Fruit fly (Drosophila melanogaster) whole organism, wandering third instar larva: ENCODE data around the gene CG15480.

ENCODE experiments used
- Abd-B ChIP-seq: fragments of >200 bp; optimal IDR thresholded peaks from 2 replicates; lab custom pipeline; 2017; ENCODE audit warnings: missing biosample characterization, missing genetic modification characterization
- CG32264 ChIP-seq: fragments of 200-800 bp; sonication (Bioruptor generic); optimal IDR thresholded peaks from 2 replicates; lab custom pipeline; 2016; ENCODE audit warnings: missing biosample characterization, missing genetic modification characterization
- CG9705 ChIP-seq: fragments of 200-800 bp; sonication (Bioruptor generic); optimal IDR thresholded peaks from 2 replicates; lab custom pipeline; 2018; ENCODE audit warnings: missing biosample characterization, mild to moderate bottlenecking, missing genetic modification characterization
- CrebA ChIP-seq: fragments of 200-800 bp; sonication (Bioruptor generic); optimal IDR thresholded peaks from 2 replicates; lab custom pipeline; 2016; ENCODE audit warnings: missing biosample characterization, mild to moderate bottlenecking, missing genetic modification characterization, borderline replicate concordance
- Dfd ChIP-seq: fragments of >200 bp; optimal IDR thresholded peaks from 2 replicates; lab custom pipeline; 2017; ENCODE audit warnings: missing biosample characterization, missing genetic modification characterization
- Dif ChIP-seq: fragments of 200-275, 200-300 bp; sonication (Bioruptor generic); optimal IDR thresholded peaks from 2 replicates; lab custom pipeline; 2018; ENCODE audit warnings: missing biosample characterization, missing genetic modification characterization; ENCODE audit not compliant: partially characterized antibody
- GATAd ChIP-seq: sonication (Bioruptor generic); optimal IDR thresholded peaks from 2 replicates; lab custom pipeline; 2016; ENCODE audit warnings: missing biosample characterization, missing genetic modification characterization
- Hr78 ChIP-seq: fragments of >200 bp; optimal IDR thresholded peaks from 2 replicates; lab custom pipeline; 2017; ENCODE audit warnings: missing biosample characterization, missing genetic modification characterization
- Hr83 ChIP-seq: fragments of 200-300 bp; sonication (Bioruptor generic); optimal IDR thresholded peaks from 2 replicates; lab custom pipeline; 2016; ENCODE audit warnings: missing biosample characterization, mild to moderate bottlenecking, missing genetic modification characterization, moderate library complexity; ENCODE audit not compliant: poor library complexity, severe bottlenecking
- Jra ChIP-seq: sonication (Bioruptor generic); optimal IDR thresholded peaks from 2 replicates; lab custom pipeline; 2016; ENCODE audit warnings: missing biosample characterization, missing genetic modification characterization
- Mio ChIP-seq: sonication (Bioruptor generic); optimal IDR thresholded peaks from 2 replicates; lab custom pipeline; 2016; ENCODE audit warnings: missing biosample characterization, missing genetic modification characterization
- Myc ChIP-seq: fragments of >200 bp; optimal IDR thresholded peaks from 2 replicates; lab custom pipeline; 2017
- N ChIP-seq: fragments of >200 bp; optimal IDR thresholded peaks from 2 replicates; lab custom pipeline; 2018; ENCODE audit warnings: missing biosample characterization, missing external identifiers, missing genetic modification characterization
- Rel ChIP-seq, 2 experiments: fragments of 200-800 bp; sonication (Bioruptor generic) in 1 of 2; optimal IDR thresholded peaks; 2 replicates in 1 of 2; 3 replicates in 1 of 2; lab custom pipeline; 2016 to 2019; ENCODE audit warnings: mild to moderate bottlenecking in 2 of 2, missing biosample characterization in 2 of 2, missing genetic modification characterization in 2 of 2, moderate library complexity in 1 of 2
- Sp1 ChIP-seq: fragments of 200-800 bp; sonication (Bioruptor generic); optimal IDR thresholded peaks from 3 replicates; lab custom pipeline; 2019; ENCODE audit warnings: missing biosample characterization, mild to moderate bottlenecking, missing genetic modification characterization, moderate library complexity
- Vsx2 ChIP-seq: fragments of 200-300, 225-300 bp; sonication (Bioruptor generic); optimal IDR thresholded peaks from 2 replicates; lab custom pipeline; 2018; ENCODE audit warnings: missing biosample characterization, missing genetic modification characterization; ENCODE audit not compliant: partially characterized antibody
- br ChIP-seq: fragments of 200-800 bp; sonication (Bioruptor generic); optimal IDR thresholded peaks from 2 replicates; lab custom pipeline; 2016; ENCODE audit warnings: missing biosample characterization, missing genetic modification characterization
- brk ChIP-seq: fragments of 200-800 bp; sonication (Bioruptor generic); optimal IDR thresholded peaks from 2 replicates; lab custom pipeline; 2016; ENCODE audit warnings: missing biosample characterization, mild to moderate bottlenecking, missing genetic modification characterization
- dl ChIP-seq, 2 experiments: fragments of 175-275, 200-275 bp in 1 of 2; fragments of 200-275 bp in 1 of 2; sonication (Bioruptor generic); optimal IDR thresholded peaks; lab custom pipeline; 2018; ENCODE audit warnings: mild to moderate bottlenecking in 2 of 2, missing biosample characterization in 2 of 2, missing genetic modification characterization in 2 of 2, moderate library complexity in 2 of 2; ENCODE audit not compliant: partially characterized antibody in 2 of 2, insufficient read depth in 1 of 2
- dmrt93B ChIP-seq: fragments of 200-800 bp; sonication (Bioruptor generic); optimal IDR thresholded peaks from 2 replicates; lab custom pipeline; 2018; ENCODE audit warnings: missing biosample characterization, mild to moderate bottlenecking, missing genetic modification characterization
- ey ChIP-seq: fragments of 200-800 bp; sonication (Bioruptor generic); optimal IDR thresholded peaks from 2 replicates; lab custom pipeline; 2016; ENCODE audit warnings: missing biosample characterization, missing genetic modification characterization
- foxo ChIP-seq, 2 experiments: fragments of 200-800 bp; sonication (Bioruptor generic); optimal IDR thresholded peaks; 2 replicates in 1 of 2; 3 replicates in 1 of 2; lab custom pipeline; 2016 to 2017; ENCODE audit warnings: missing biosample characterization in 2 of 2, missing genetic modification characterization in 2 of 2
- h ChIP-seq: fragments of 200-800 bp; sonication (Bioruptor generic); optimal IDR thresholded peaks from 3 replicates; lab custom pipeline; 2016; ENCODE audit warnings: missing biosample characterization, mild to moderate bottlenecking, missing genetic modification characterization
- jim ChIP-seq: fragments of 175-275, 200-325 bp; sonication (Bioruptor generic); optimal IDR thresholded peaks from 2 replicates; lab custom pipeline; 2016; ENCODE audit warnings: missing biosample characterization, mild to moderate bottlenecking, missing genetic modification characterization
- pan ChIP-seq: fragments of >200 bp; optimal IDR thresholded peaks from 2 replicates; lab custom pipeline; 2017
- psq ChIP-seq: fragments of 200-800 bp; sonication (Bioruptor generic); optimal IDR thresholded peaks from 3 replicates; lab custom pipeline; 2017; ENCODE audit warnings: missing biosample characterization, mild to moderate bottlenecking, missing genetic modification characterization, moderate library complexity
- rgr ChIP-seq: fragments of 200-800 bp; sonication (Bioruptor generic); optimal IDR thresholded peaks from 3 replicates; lab custom pipeline; 2016; ENCODE audit warnings: missing biosample characterization, mild to moderate bottlenecking, missing genetic modification characterization
- sage ChIP-seq: fragments of 200-800 bp; sonication (Bioruptor generic); optimal IDR thresholded peaks from 2 replicates; lab custom pipeline; 2016; ENCODE audit warnings: missing biosample characterization, mild to moderate bottlenecking, missing genetic modification characterization
- sv ChIP-seq: fragments of 200-800 bp; sonication (Bioruptor generic); optimal IDR thresholded peaks from 3 replicates; lab custom pipeline; 2016; ENCODE audit warnings: missing biosample characterization, missing genetic modification characterization
- tai ChIP-seq: sonication (Bioruptor generic); optimal IDR thresholded peaks from 2 replicates; lab custom pipeline; 2016; ENCODE audit warnings: missing biosample characterization, missing genetic modification characterization
- usp ChIP-seq: fragments of >200 bp; optimal IDR thresholded peaks from 2 replicates; lab custom pipeline; 2017; ENCODE audit warnings: missing biosample characterization, missing genetic modification characterization
- woc ChIP-seq: sonication (Bioruptor generic); optimal IDR thresholded peaks from 2 replicates; lab custom pipeline; 2016; ENCODE audit warnings: missing biosample characterization, mild to moderate bottlenecking, missing genetic modification characterization

Gene CG15480

DNA sequence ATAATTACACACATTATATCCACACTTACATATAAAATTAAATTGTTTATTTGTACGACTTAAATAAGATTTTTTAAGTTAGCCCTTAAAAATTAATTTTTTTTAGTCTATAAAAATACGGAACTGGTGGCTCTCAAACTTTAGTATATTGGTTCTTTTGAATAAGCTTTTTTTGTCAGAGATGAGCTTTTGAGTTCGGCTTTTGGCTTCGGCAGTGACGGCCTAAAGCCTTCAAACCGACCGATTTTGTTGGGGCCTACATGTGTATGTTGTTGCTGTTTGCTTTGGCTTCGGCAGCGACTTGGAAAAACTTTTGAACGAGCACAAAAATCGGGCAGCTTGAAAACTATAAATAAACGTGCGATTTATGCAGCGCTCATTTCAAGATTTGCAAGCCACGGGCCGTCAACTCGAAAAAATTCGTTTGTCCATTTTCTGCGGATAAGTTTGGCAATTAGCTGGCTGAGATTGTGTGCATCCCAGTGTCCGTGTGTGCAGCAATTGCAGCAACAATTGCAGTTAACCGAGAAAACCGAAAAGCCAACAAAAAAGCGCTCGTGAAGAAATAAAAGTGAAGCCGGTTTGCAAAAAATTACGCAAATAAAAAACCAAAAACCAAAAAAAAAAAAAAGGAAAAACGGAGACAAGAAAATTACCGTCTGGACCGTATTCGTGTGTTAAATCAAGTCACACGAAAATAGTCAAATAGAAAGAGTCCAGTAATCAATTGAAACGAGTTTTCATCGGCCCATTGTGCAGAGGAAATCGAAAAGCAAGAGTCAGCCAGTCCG lies 21.0 kb upstream of the CG15480 start, which contains the start of gene CG16820:
TSS of gene CG16820 (plus strand) at position 378 of the 791 bp plus-strand sequence.
- TF ChIP-seq foxo (GFP tag; optimal IDR thresholded peaks at IDR 0.05; lab: Kevin White, UChicago) (no peak), tai (GFP tag; lab: Kevin White, UChicago) (no peak), dmrt93B (no peak), N (GFP tag; lab: Kevin White, UChicago) (no peak), ey (GFP tag; lab: Kevin White, UChicago) (no peak), Hr78 (no peak), brk (GFP tag; lab: Kevin White, UChicago) (no peak), dl (GFP tag; optimal IDR thresholded peaks at IDR 0.05; lab: Kevin White, UChicago; ENCODE audit: insufficient read depth in 1 of 2, partially characterized antibody in 2 of 2) (no peak), GATAd (GFP tag; lab: Kevin White, UChicago) (no peak), Sp1 (no peak), Dfd (GFP tag; lab: Kevin White, UChicago) (no peak), sv (GFP tag; lab: Kevin White, UChicago) (no peak), rgr (GFP tag; lab: Kevin White, UChicago) (no peak), sage (no peak)

DNA sequence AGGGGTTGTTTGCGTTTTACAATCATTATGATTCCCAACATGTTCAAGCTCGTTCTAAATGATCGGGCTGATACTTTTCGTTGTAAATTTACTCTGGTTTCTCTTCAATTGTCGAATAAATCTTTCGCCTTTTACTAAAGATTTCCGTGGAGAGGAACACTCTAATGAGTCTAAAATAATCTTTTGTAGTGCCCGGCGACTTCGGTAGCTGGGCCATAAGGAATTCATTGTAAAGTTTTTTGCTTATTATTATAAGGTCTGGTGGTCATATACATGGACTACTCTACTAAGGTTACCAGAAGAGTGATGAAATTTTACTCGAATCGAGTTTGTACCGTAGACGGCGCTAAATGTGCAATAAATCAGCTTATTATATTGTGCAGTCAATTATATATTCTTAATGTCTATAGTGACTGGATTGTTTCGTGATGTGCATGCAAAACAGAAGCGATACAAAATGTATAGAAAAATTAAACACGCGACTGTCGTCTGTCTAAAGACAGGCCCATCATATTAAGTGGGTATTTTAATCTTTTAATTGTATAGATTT lies 19.8 kb upstream of the CG15480 start:
- no peak for TF ChIP-seq br (GFP tag; lab: Kevin White, UChicago)
- no peak for TF ChIP-seq Hr78
- TF ChIP-seq Dif (GFP tag; lab: Kevin White, UChicago), result no peak
- TF ChIP-seq Dfd (GFP tag; lab: Kevin White, UChicago), result no peak
- TF ChIP-seq dl (GFP tag; optimal IDR thresholded peaks at IDR 0.05; lab: Kevin White, UChicago; ENCODE audit: insufficient read depth in 1 of 2, partially characterized antibody in 2 of 2), result no peak
- no peak for TF ChIP-seq Abd-B (GFP tag; lab: Kevin White, UChicago)
- TF ChIP-seq Hr83 (GFP tag; lab: Kevin White, UChicago), result no peak
- TF ChIP-seq brk (GFP tag; lab: Kevin White, UChicago), result no peak
- TF ChIP-seq Vsx2 (GFP tag; lab: Kevin White, UChicago), result no peak
- no peak for TF ChIP-seq sv (GFP tag; lab: Kevin White, UChicago)
- TF ChIP-seq foxo (GFP tag; optimal IDR thresholded peaks at IDR 0.05; lab: Kevin White, UChicago), result no peak
- TF ChIP-seq Sp1, result no peak
- TF ChIP-seq woc (GFP tag; lab: Kevin White, UChicago), result no peak
- TF ChIP-seq Myc (lab: Kevin White, UChicago), result no peak
- TF ChIP-seq jim (GFP tag; lab: Kevin White, UChicago), result no peak

DNA sequence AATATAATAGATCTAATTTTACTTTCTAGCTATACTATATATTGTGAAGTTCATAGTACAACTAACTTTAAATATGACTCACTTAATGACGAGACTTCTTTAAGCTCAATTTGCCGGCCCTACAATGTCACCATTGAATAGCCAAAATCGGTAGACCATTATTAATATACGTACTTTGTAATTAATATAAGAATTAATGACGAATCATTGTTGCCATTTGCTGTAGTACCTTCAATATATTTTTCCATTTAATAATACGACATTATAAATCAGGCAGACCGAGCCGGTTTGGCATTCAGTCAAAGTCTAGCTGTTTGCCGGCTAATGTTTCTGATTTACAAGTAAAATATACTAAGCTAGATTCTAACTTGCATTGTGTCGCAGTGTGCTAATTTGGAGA lies 14.6 kb upstream of the CG15480 start, which contains the start of gene Jhbp13:
TSS of gene Jhbp13 (plus strand) at position 301 of the 400 bp plus-strand sequence.
- TF ChIP-seq CrebA (GFP tag; lab: Kevin White, UChicago) (no peak), foxo (GFP tag; optimal IDR thresholded peaks at IDR 0.05; lab: Kevin White, UChicago) (no peak), sv (GFP tag; lab: Kevin White, UChicago) (no peak), Myc (lab: Kevin White, UChicago) (no peak), Dif (GFP tag; lab: Kevin White, UChicago) (no peak), Rel (GFP tag; optimal IDR thresholded peaks at IDR 0.05; lab: Kevin White, UChicago) (no peak), Rel (tag; optimal IDR thresholded peaks at IDR 0.05; lab: Kevin White, UChicago) (no peak), rgr (GFP tag; lab: Kevin White, UChicago) (no peak), br (GFP tag; lab: Kevin White, UChicago) (no peak), Vsx2 (GFP tag; lab: Kevin White, UChicago) (no peak), CG9705 (no peak), CG32264 (GFP tag; lab: Kevin White, UChicago) (no peak)
- TF ChIP-seq, all 38 proteins: peak for 0

DNA sequence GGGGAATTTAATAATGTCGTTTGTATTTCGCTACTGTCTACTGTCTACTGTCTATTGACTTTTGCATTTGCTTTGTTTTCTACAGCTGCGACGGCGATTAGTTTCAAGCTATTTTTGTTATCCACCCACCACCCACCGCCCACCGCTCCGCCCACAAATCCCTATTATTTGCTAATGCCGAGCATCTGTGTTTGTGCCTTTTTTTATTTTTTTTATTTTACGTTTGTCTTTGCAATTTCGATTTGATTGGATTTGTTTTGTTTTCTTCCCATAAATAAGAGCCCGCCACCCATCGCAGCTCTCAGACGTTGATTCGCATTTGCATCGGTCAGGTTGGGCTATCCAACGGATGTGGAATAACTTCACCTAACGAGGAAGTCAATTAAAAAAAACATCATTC lies 11.1 kb upstream of the CG15480 start, which contains the start of gene Jhbp14:
TSS of gene Jhbp14 (plus strand) at position 301 of the 400 bp plus-strand sequence.
- TF ChIP-seq CG32264 (GFP tag; lab: Kevin White, UChicago) (no peak), dmrt93B (no peak), Mio (GFP tag; lab: Kevin White, UChicago) (no peak), sage (no peak), CrebA (GFP tag; lab: Kevin White, UChicago) (no peak), Dfd (GFP tag; lab: Kevin White, UChicago) (no peak), br (GFP tag; lab: Kevin White, UChicago) (no peak), Hr83 (GFP tag; lab: Kevin White, UChicago) (no peak), pan (no peak), Jra (no peak), psq (GFP tag; lab: Kevin White, UChicago) (no peak), dl (GFP tag; optimal IDR thresholded peaks at IDR 0.05; lab: Kevin White, UChicago; ENCODE audit: insufficient read depth in 1 of 2, partially characterized antibody in 2 of 2) (no peak), tai (GFP tag; lab: Kevin White, UChicago) (no peak), usp (GFP tag; lab: Kevin White, UChicago) (no peak), Sp1 (no peak), h (no peak), Myc (lab: Kevin White, UChicago) (no peak)
